Worm (Caenorhabditis elegans): ENCODE measurements around the gene clec-61.
"Not testable (repeated sequence)": the region's sequence is repeated elsewhere in the genome, so short reads cannot be mapped to it uniquely, and the experiment has no call there.

ce11 chrII:10493034-10493433 is 2.7 kb upstream of the clec-61 start, which contains the start of gene ZK666.8:
- TF ChIP-seq dao-5, him-1, W03F9.2 (tag; optimal IDR thresholded peaks at IDR 0.05): not testable (repeated sequence)
